Worm (Caenorhabditis elegans) whole organism, dauer: ENCODE measurements around the gene ccch-2.

ENCODE experiments used
- unc-62 ChIP-seq: sonication (generic microtip); optimal IDR thresholded peaks from 2 replicates; lab custom pipeline; 2017; ENCODE audit warnings: missing biosample characterization, missing genetic modification reagents, missing genetic modification characterization

Gene ccch-2

ce11 chrIV:16320866-16321265, 42.9 kb downstream of the ccch-2 start, which contains the start of gene srz-61:
Gene srz-61 (plus strand): TSS chrIV:16321166.
- no peak for TF ChIP-seq unc-62 (GFP tag; lab: Kevin White, UChicago)

DNA sequence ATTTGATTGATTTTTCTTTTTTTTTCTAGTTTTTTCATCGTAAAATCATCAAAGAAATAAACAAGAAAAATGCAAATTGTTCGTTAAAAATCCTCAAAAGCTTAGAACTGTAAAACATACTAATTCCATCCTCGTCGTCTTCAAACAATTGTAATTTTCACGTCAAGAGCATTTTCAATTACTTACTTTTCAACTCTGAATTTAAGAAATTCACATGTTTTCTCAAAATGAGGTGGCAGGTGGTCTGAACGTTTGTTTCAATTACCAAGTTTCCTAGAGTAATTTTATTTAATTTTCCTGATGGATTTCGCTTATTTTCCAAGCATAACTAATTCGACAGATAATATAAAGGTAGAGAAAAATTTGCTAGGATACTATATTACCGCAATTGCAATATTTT, 45.4 kb downstream of the ccch-2 start, which contains the start of gene srz-104:
Gene srz-104 (plus strand): TSS at position 301 of the 400 bp plus-strand sequence.
- TF ChIP-seq unc-62 (GFP tag; lab: Kevin White, UChicago) = no peak

- no peak for TF ChIP-seq unc-62 (GFP tag; lab: Kevin White, UChicago)
These were observed 46.6 kb downstream of the ccch-2 start, which contains the start of gene srz-105 for ce11 chrIV:16324589-16324988. Gene srz-105 (plus strand): TSS chrIV:16324889.

DNA sequence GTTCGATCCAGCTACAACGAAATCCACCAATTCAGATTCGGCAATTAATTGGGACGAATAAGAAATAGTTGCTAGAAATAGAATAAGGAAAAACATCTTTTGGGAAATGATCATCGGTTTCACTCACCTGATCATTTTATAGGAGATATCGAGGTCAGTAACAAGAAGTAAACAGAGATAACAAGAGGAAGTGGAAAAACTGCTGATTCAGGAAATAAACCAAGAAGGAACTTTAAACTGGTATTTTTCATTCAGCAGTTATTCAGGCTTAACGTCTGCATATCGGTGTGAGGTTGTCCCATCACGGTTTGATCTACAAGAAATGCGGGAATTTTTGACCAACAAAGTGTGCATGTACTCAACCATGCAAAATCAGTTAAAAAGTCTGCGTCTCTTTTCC, 50.5 kb downstream of the ccch-2 start, which contains the start of gene K03D3.2:
Gene K03D3.2 (minus strand): TSS at position 101 of the 400 bp plus-strand sequence.
- no peak for TF ChIP-seq unc-62 (GFP tag; lab: Kevin White, UChicago)
